Worm (Caenorhabditis elegans): ENCODE measurements around the gene srsx-26.

ce11 chrV:10173653-10174052, 25.2 kb downstream of the srsx-26 start, which contains the start of gene egl-3:
- TF ChIP-seq lin-32 (GFP tag; optimal IDR thresholded peaks at IDR 0.05) (no peak), ztf-11 (tag; optimal IDR thresholded peaks at IDR 0.05) (no peak), blmp-1 (tag; optimal IDR thresholded peaks at IDR 0.05) (no peak), lsy-2 (tag; optimal IDR thresholded peaks at IDR 0.05) (no peak), zip-8 (tag; optimal IDR thresholded peaks at IDR 0.05) (no peak)

Data from whole organism, mixed stage, embryonic.